Worm (Caenorhabditis elegans): ENCODE data around the gene mel-11.

ce11 chrII:9343955-9344354 is 14.4 kb upstream of the mel-11 start:
- no peak for TF ChIP-seq unc-39 (tag; optimal IDR thresholded peaks at IDR 0.05)
- no peak for TF ChIP-seq unc-62 (GFP tag; optimal IDR thresholded peaks at IDR 0.05)
- no peak for TF ChIP-seq sptf-1 (tag; optimal IDR thresholded peaks at IDR 0.05)
- no peak for TF ChIP-seq mab-5 (tag; optimal IDR thresholded peaks at IDR 0.05)

Measured in whole organism, mixed stage, embryonic.